Fruit fly (Drosophila melanogaster) whole organism, embryonic: Measurements from ENCODE around the gene CG10512.

ENCODE experiments used
- Ada2b ChIP-seq: fragments of 200-800 bp; sonication (Bioruptor generic); IDR thresholded peaks from 2 replicates; pipeline ENCODE4 v1.3.6; 2022; ENCODE audit warnings: missing biosample characterization, missing genetic modification characterization
- Atf-2 ChIP-seq: fragments of 200-800 bp; sonication (Bioruptor generic); optimal IDR thresholded peaks from 2 replicates; lab custom pipeline; 2016; ENCODE audit warnings: missing biosample characterization, missing genetic modification characterization
- CG1024 ChIP-seq: fragments of 200-800 bp; sonication (Bioruptor generic); IDR thresholded peaks from 2 replicates; pipeline ENCODE4 v1.3.6; 2022; ENCODE audit warnings: missing biosample characterization, missing genetic modification characterization
- CG10267 ChIP-seq: fragments of 200-800 bp; sonication (Bioruptor generic); optimal IDR thresholded peaks from 2 replicates; lab custom pipeline; 2018; ENCODE audit warnings: missing biosample characterization, mild to moderate bottlenecking, missing genetic modification characterization, moderate library complexity
- CG10274 ChIP-seq: fragments of 200-800 bp; sonication (Bioruptor generic); optimal IDR thresholded peaks from 3 replicates; lab custom pipeline; 2017; ENCODE audit warnings: missing biosample characterization, mild to moderate bottlenecking, missing genetic modification characterization
- CG12391 ChIP-seq: fragments of 200-800 bp; sonication (Bioruptor generic); optimal IDR thresholded peaks from 3 replicates; lab custom pipeline; 2018; ENCODE audit warnings: missing biosample characterization, mild to moderate bottlenecking, missing genetic modification characterization, moderate library complexity
- CG12769 ChIP-seq: fragments of 200-800 bp; sonication (Bioruptor generic); optimal IDR thresholded peaks from 2 replicates; lab custom pipeline; 2019; ENCODE audit warnings: missing biosample characterization, mild to moderate bottlenecking, missing genetic modification characterization, moderate library complexity
- CG17568 ChIP-seq: fragments of 200-800 bp; sonication (Bioruptor generic); optimal IDR thresholded peaks from 2 replicates; lab custom pipeline; 2018; ENCODE audit warnings: missing biosample characterization, mild to moderate bottlenecking, missing genetic modification characterization, moderate library complexity
- CG18011 ChIP-seq: fragments of 200-800 bp; sonication (Bioruptor generic); optimal IDR thresholded peaks from 2 replicates; lab custom pipeline; 2017; ENCODE audit warnings: missing biosample characterization, missing genetic modification characterization, mild to moderate bottlenecking, moderate library complexity, missing genotype
- CG18476 ChIP-seq: fragments of 200-800 bp; sonication (Bioruptor generic); optimal IDR thresholded peaks from 2 replicates; lab custom pipeline; 2016; ENCODE audit warnings: missing biosample characterization, mild to moderate bottlenecking, missing genetic modification characterization
- CG2712 ChIP-seq: fragments of 200-800 bp; optimal IDR thresholded peaks from 3 replicates; lab custom pipeline; 2019; ENCODE audit warnings: missing biosample characterization, mild to moderate bottlenecking, missing genetic modification characterization, moderate library complexity
- CG34224 ChIP-seq: fragments of 200-800 bp; sonication (Bioruptor generic); IDR thresholded peaks from 3 replicates; pipeline ENCODE4 v1.3.6; 2022; ENCODE audit warnings: missing biosample characterization, missing genetic modification characterization; ENCODE audit not compliant: partially characterized antibody
- CG42726 ChIP-seq: fragments of 200-800 bp; sonication (Bioruptor generic); IDR thresholded peaks from 2 replicates; pipeline ENCODE4 v1.3.6; 2022; ENCODE audit warnings: missing biosample characterization, missing genetic modification characterization; ENCODE audit not compliant: partially characterized antibody
- CG4282 ChIP-seq: fragments of 200-800 bp; sonication (Bioruptor generic); optimal IDR thresholded peaks from 2 replicates; lab custom pipeline; 2016; ENCODE audit warnings: missing biosample characterization, missing genetic modification characterization
- CG5245 ChIP-seq: fragments of 200-800 bp; sonication (Bioruptor generic); optimal IDR thresholded peaks from 3 replicates; lab custom pipeline; 2016; ENCODE audit warnings: missing biosample characterization, missing genetic modification characterization
- CG6689 ChIP-seq: fragments of 200-800 bp; sonication (Bioruptor generic); IDR thresholded peaks from 2 replicates; pipeline ENCODE4 v1.3.6; 2022; ENCODE audit warnings: missing biosample characterization, missing genetic modification characterization
- CG7271 ChIP-seq: fragments of 200-800 bp; sonication (Bioruptor generic); optimal IDR thresholded peaks from 2 replicates; lab custom pipeline; 2018; ENCODE audit warnings: missing biosample characterization, mild to moderate bottlenecking, missing genetic modification characterization, moderate library complexity
- CG7372 ChIP-seq: fragments of 200-800 bp; sonication (Bioruptor generic); IDR thresholded peaks from 2 replicates; pipeline ENCODE4 v1.3.6; 2022; ENCODE audit warnings: missing biosample characterization, missing genetic modification characterization
- CG8290 ChIP-seq, 3 experiments: fragments of 200-800 bp; sonication (Bioruptor generic); optimal IDR thresholded peaks; 2 replicates each; lab custom pipeline; 2016 to 2019; ENCODE audit warnings: missing biosample characterization in 3 of 3, missing genetic modification characterization in 3 of 3, mild to moderate bottlenecking in 2 of 3, moderate library complexity in 1 of 3
- D ChIP-seq, 2 experiments: fragments of 200-800 bp in 1 of 2; fragments of >200 bp in 1 of 2; sonication (Bioruptor generic) in 1 of 2; optimal IDR thresholded peaks; 2 replicates in 1 of 2; 3 replicates in 1 of 2; lab custom pipeline; 2017; ENCODE audit warnings: mild to moderate bottlenecking in 1 of 2, missing biosample characterization in 1 of 2, missing genetic modification characterization in 1 of 2, missing genetic modification reagents in 1 of 2
- Dip2 ChIP-seq: fragments of 200-800 bp; sonication (Bioruptor generic); IDR thresholded peaks from 2 replicates; pipeline ENCODE4 v1.3.6; 2022; ENCODE audit warnings: missing biosample characterization, missing genetic modification characterization
- Drgx ChIP-seq: fragments of 200-800 bp; sonication (Bioruptor generic); IDR thresholded peaks from 2 replicates; pipeline ENCODE4 v1.3.6; 2022; ENCODE audit warnings: missing biosample characterization, missing genetic modification characterization
- Hr78 ChIP-seq, 2 experiments: fragments of 200-800 bp in 1 of 2; fragments of >200 bp in 1 of 2; sonication (Bioruptor generic) in 1 of 2; optimal IDR thresholded peaks; 2 replicates each; lab custom pipeline; 2017 to 2019; ENCODE audit warnings: missing biosample characterization in 2 of 2, missing genetic modification characterization in 2 of 2, mild to moderate bottlenecking in 1 of 2, moderate library complexity in 1 of 2
- Neu2 ChIP-seq: fragments of 200-800 bp; sonication (Bioruptor generic); optimal IDR thresholded peaks from 3 replicates; lab custom pipeline; 2016; ENCODE audit warnings: missing biosample characterization, missing genetic modification characterization, borderline replicate concordance
- Opbp ChIP-seq: fragments of 200-800 bp; sonication (Bioruptor generic); IDR thresholded peaks from 3 replicates; pipeline ENCODE4 v1.3.6; 2022; ENCODE audit warnings: missing biosample characterization, missing genetic modification characterization; ENCODE audit not compliant: partially characterized antibody
- Sox102F ChIP-seq: fragments of 200-800 bp; sonication (Bioruptor generic); optimal IDR thresholded peaks from 2 replicates; lab custom pipeline; 2018; ENCODE audit warnings: missing biosample characterization, mild to moderate bottlenecking, missing genetic modification characterization, moderate library complexity
- Vsx1 ChIP-seq: fragments of 200-800 bp; sonication (Bioruptor generic); optimal IDR thresholded peaks from 2 replicates; lab custom pipeline; 2017; ENCODE audit warnings: missing biosample characterization, mild to moderate bottlenecking, missing genetic modification characterization, missing genetic modification reagents
- bcd ChIP-seq: fragments of 200-800 bp; sonication (Bioruptor generic); optimal IDR thresholded peaks from 2 replicates; lab custom pipeline; 2017; ENCODE audit warnings: missing biosample characterization, mild to moderate bottlenecking, missing genetic modification characterization
- br ChIP-seq: fragments of >200 bp; optimal IDR thresholded peaks from 2 replicates; lab custom pipeline; 2017
- chn ChIP-seq: fragments of 200-800 bp; sonication (Bioruptor generic); optimal IDR thresholded peaks from 2 replicates; lab custom pipeline; 2016; ENCODE audit warnings: missing biosample characterization, missing genetic modification characterization
- crp ChIP-seq, 2 experiments: fragments of 200-800 bp; sonication (Bioruptor generic); optimal IDR thresholded peaks; 2 replicates in 1 of 2; 3 replicates in 1 of 2; lab custom pipeline; 2017; ENCODE audit warnings: missing biosample characterization in 2 of 2, missing genetic modification characterization in 2 of 2, mild to moderate bottlenecking in 1 of 2, moderate library complexity in 1 of 2
- da ChIP-seq: fragments of 200-800 bp; sonication (Bioruptor generic); optimal IDR thresholded peaks from 2 replicates; lab custom pipeline; 2016; ENCODE audit warnings: missing biosample characterization, missing genetic modification characterization
- fd3F ChIP-seq: fragments of 200-800 bp; sonication (Bioruptor generic); optimal IDR thresholded peaks from 2 replicates; lab custom pipeline; 2018; ENCODE audit warnings: missing biosample characterization, mild to moderate bottlenecking, missing genetic modification characterization, moderate library complexity
- gcm ChIP-seq: fragments of 200-800 bp; sonication (Bioruptor generic); optimal IDR thresholded peaks from 2 replicates; lab custom pipeline; 2019; ENCODE audit warnings: missing biosample characterization, mild to moderate bottlenecking, missing genetic modification characterization, moderate library complexity
- gfzf ChIP-seq: fragments of 200-800 bp; sonication (Bioruptor generic); optimal IDR thresholded peaks from 2 replicates; lab custom pipeline; 2016; ENCODE audit warnings: missing biosample characterization, mild to moderate bottlenecking, missing genetic modification characterization, moderate library complexity
- grau ChIP-seq: fragments of 200-800 bp; optimal IDR thresholded peaks from 3 replicates; lab custom pipeline; 2019; ENCODE audit warnings: missing biosample characterization, mild to moderate bottlenecking, missing genetic modification characterization, moderate library complexity
- gsb-n ChIP-seq: fragments of 200-800 bp; sonication (Bioruptor generic); optimal IDR thresholded peaks from 3 replicates; lab custom pipeline; 2018; ENCODE audit warnings: missing biosample characterization, mild to moderate bottlenecking, missing genetic modification characterization
- mirr ChIP-seq: fragments of 200-800 bp; sonication (Bioruptor generic); optimal IDR thresholded peaks from 3 replicates; lab custom pipeline; 2018; ENCODE audit warnings: missing biosample characterization, mild to moderate bottlenecking, missing genetic modification characterization
- peb ChIP-seq: fragments of 200-800 bp; sonication (Bioruptor generic); IDR thresholded peaks from 2 replicates; pipeline ENCODE4 v1.3.6; 2022; ENCODE audit warnings: missing biosample characterization, missing genetic modification characterization
- pros ChIP-seq: fragments of 200-800 bp; sonication (Bioruptor generic); optimal IDR thresholded peaks from 3 replicates; lab custom pipeline; 2019; ENCODE audit warnings: missing biosample characterization, mild to moderate bottlenecking, missing genetic modification characterization, moderate library complexity
- row ChIP-seq: fragments of 200-800 bp; sonication (Bioruptor generic); IDR thresholded peaks from 3 replicates; pipeline ENCODE4 v1.3.6; 2022; ENCODE audit warnings: missing biosample characterization, missing genetic modification characterization
- schlank ChIP-seq: fragments of 200-800 bp; sonication (Bioruptor generic); optimal IDR thresholded peaks from 2 replicates; lab custom pipeline; 2018; ENCODE audit warnings: missing biosample characterization, mild to moderate bottlenecking, missing genetic modification characterization
- sr ChIP-seq: fragments of 200-800 bp; sonication (Bioruptor generic); IDR thresholded peaks from 3 replicates; pipeline ENCODE4 v1.3.6; 2022; ENCODE audit warnings: missing biosample characterization, missing genetic modification characterization
- tio ChIP-seq: fragments of 200-800 bp; sonication (Bioruptor generic); optimal IDR thresholded peaks from 2 replicates; lab custom pipeline; 2017; ENCODE audit warnings: missing biosample characterization, missing genetic modification characterization, inconsistent platforms
- toy ChIP-seq: fragments of 200-800 bp; sonication (Bioruptor generic); IDR thresholded peaks from 2 replicates; pipeline ENCODE4 v1.3.6; 2022; ENCODE audit warnings: missing biosample characterization, missing genetic modification characterization
- tup ChIP-seq: fragments of 200-800 bp; sonication (Bioruptor generic); optimal IDR thresholded peaks from 2 replicates; lab custom pipeline; 2016; ENCODE audit warnings: missing biosample characterization, mild to moderate bottlenecking, missing genetic modification characterization, moderate library complexity
- unc-4 ChIP-seq: fragments of 200-800 bp; sonication (Bioruptor generic); IDR thresholded peaks from 2 replicates; pipeline ENCODE4 v1.3.6; 2022; ENCODE audit warnings: missing biosample characterization, missing genetic modification characterization; ENCODE audit not compliant: partially characterized antibody
- zfh2 ChIP-seq: fragments of 200-800 bp; sonication (Bioruptor generic); optimal IDR thresholded peaks from 2 replicates; lab custom pipeline; 2016; ENCODE audit warnings: missing biosample characterization, missing genetic modification characterization

Gene CG10512

dm6 chr3L:21176935-21177581 is 25.7 kb upstream of the CG10512 start (continued):
- TF ChIP-seq tio (GFP tag; lab: Kevin White, UChicago) (peak; percentile 62), row (GFP tag; lab: Robert Waterston, UW) (peak; percentile 79), br (no peak), unc-4 (GFP tag; lab: Robert Waterston, UW) (no peak), Dip2 (GFP tag; lab: Robert Waterston, UW) (no peak), Opbp (GFP tag; lab: Robert Waterston, UW) (no peak), Ada2b (peak; percentile 73), CG12769 (no peak), CG18476 (GFP tag; lab: Kevin White, UChicago) (peak; percentile 70), Atf-2 (GFP tag; lab: Kevin White, UChicago) (no peak), CG1024 (GFP tag; lab: Robert Waterston, UW) (peak; percentile 32; the same call in 1 of the 2 replicates), schlank (tag; lab: Kevin White, UChicago) (peak; percentile 40), CG10274 (GFP tag; lab: Kevin White, UChicago) (peak; percentile 78), Neu2 (GFP tag; lab: Kevin White, UChicago) (no peak), peb (no peak), Drgx (peak; percentile 71), CG42726 (no peak), grau (tag; lab: Kevin White, UChicago) (peak; percentile 80), gcm (GFP tag; lab: Kevin White, UChicago) (no peak), Vsx1 (GFP tag; lab: Kevin White, UChicago) (no peak), Hr78 (GFP tag; optimal IDR thresholded peaks at IDR 0.05; lab: Kevin White, UChicago) (no peak), CG7271 (tag; lab: Kevin White, UChicago) (no peak), CG12391 (tag; lab: Kevin White, UChicago) (peak; percentile 68), zfh2 (peak; percentile 72), Sox102F (GFP tag; lab: Kevin White, UChicago) (no peak), CG2712 (tag; lab: Kevin White, UChicago) (peak; percentile 31), gsb-n (tag; lab: Kevin White, UChicago) (no peak), toy (GFP tag; lab: Robert Waterston, UW) (peak; percentile 74), tup (GFP tag; lab: Kevin White, UChicago) (peak; percentile 8), CG10267 (tag; lab: Kevin White, UChicago) (peak; percentile 12), crp (GFP tag; optimal IDR thresholded peaks at IDR 0.05; lab: Kevin White, UChicago) (no peak), chn (GFP tag; lab: Kevin White, UChicago) (no peak), CG18011 (GFP tag; lab: Kevin White, UChicago) (peak; percentile 43), mirr (GFP tag; lab: Kevin White, UChicago) (no peak), CG7372 (peak; percentile 52; the same call in 1 of the 2 replicates), D (optimal IDR thresholded peaks at IDR 0.05; lab: Kevin White, UChicago) (no peak), D (GFP tag; optimal IDR thresholded peaks at IDR 0.05; lab: Kevin White, UChicago) (no peak), sr (GFP tag; lab: Robert Waterston, UW) (no peak), CG34224 (no peak), gfzf (GFP tag; lab: Kevin White, UChicago) (no peak), fd3F (GFP tag; lab: Kevin White, UChicago) (peak; percentile 79), CG4282 (GFP tag; lab: Kevin White, UChicago) (no peak), bcd (GFP tag; lab: Kevin White, UChicago) (peak; percentile 61), CG6689 (GFP tag; lab: Robert Waterston, UW) (peak; percentile 67), CG8290 (GFP tag; optimal IDR thresholded peaks at IDR 0.05; lab: Kevin White, UChicago) (no peak), CG8290 (tag; optimal IDR thresholded peaks at IDR 0.05; lab: Kevin White, UChicago) (peak in 1 of 2 experiments; percentile 63), CG5245 (GFP tag; lab: Kevin White, UChicago) (no peak), pros (GFP tag; lab: Kevin White, UChicago) (no peak), CG17568 (GFP tag; lab: Kevin White, UChicago) (no peak), da (GFP tag; lab: Kevin White, UChicago) (no peak)
